Fruit fly (Drosophila melanogaster): ENCODE measurements around the gene CG5510.

CG5510 gene

DNA sequence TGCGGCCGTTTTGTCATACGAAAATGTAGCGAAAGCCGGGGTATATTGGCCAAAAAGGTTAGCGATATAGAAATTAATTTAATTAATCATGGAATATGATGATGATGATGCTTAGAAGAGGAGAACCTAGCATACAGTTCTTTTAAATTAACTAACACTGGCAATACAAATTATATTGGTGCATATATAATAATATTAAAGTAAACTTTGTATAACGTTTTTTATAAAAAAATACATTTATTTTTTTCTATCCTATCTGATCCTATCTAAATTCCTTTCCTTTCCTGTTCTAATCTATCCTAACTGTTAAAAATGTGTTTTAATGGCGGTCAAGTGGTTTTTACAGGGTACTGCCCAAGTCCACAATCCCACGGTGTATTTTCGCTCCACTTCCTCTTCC is 36.6 kb upstream of the CG5510 start (continued):
- no peak for TF ChIP-seq CG10669 (GFP tag; optimal IDR thresholded peaks at IDR 0.05)
- no peak for TF ChIP-seq CG3032 (tag; optimal IDR thresholded peaks at IDR 0.05)
- TF ChIP-seq CG11294 (GFP tag; IDR thresholded peaks at IDR 0.05): no peak
- TF ChIP-seq Sox15 (GFP tag; optimal IDR thresholded peaks at IDR 0.05): peak; percentile 31
- no peak for TF ChIP-seq spab (GFP tag; optimal IDR thresholded peaks at IDR 0.05)
- TF ChIP-seq Eip93F (GFP tag; optimal IDR thresholded peaks at IDR 0.05): no peak
- TF ChIP-seq Eip78C (GFP tag): peak; percentile 73
- no peak for TF ChIP-seq CG6163 (GFP tag; IDR thresholded peaks at IDR 0.05)

DNA sequence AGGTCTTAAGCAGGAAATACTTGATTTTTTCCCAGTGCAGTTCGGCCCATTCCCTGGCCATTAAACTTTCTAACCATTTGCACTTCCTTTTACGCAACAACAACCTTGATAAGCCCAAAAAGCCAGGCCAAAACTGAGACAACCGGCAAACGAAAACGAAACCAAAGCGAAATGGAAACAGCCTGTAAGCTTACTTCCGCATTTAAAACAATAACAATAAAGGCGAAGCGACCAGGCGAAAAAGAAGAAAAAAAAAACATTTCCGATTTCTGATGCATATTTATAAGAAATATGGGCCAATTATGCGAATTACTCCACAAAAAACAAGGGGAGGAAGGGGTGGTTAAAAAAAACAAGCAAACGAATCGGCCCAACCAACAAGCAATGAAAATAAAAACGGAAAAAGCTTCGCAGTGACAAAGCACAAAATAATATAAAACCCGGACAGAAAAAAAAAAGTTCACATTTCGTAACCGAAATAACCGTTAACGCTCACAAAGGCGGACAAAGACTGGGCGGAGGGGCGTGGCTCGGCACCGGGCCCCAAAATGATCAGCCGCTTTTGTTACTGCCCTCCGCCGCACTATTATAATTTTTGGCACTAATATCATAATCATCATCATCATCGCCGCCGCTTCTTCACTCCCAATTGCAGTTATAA is 36.0 kb upstream of the CG5510 start:
- no peak for TF ChIP-seq Hr38 (GFP tag; optimal IDR thresholded peaks at IDR 0.05)
- peak; percentile 15 for TF ChIP-seq CG6854 (GFP tag; optimal IDR thresholded peaks at IDR 0.05)
- no peak for TF ChIP-seq cyc (GFP tag; optimal IDR thresholded peaks at IDR 0.05)
- no peak for TF ChIP-seq topi (GFP tag; optimal IDR thresholded peaks at IDR 0.05)
- TF ChIP-seq Blimp-1 (GFP tag; optimal IDR thresholded peaks at IDR 0.05): peak; percentile 80
- TF ChIP-seq CG6276 (GFP tag; optimal IDR thresholded peaks at IDR 0.05): no peak
- TF ChIP-seq vri (GFP tag; optimal IDR thresholded peaks at IDR 0.05): peak; percentile 6
- TF ChIP-seq achi (GFP tag; optimal IDR thresholded peaks at IDR 0.05): no peak

DNA sequence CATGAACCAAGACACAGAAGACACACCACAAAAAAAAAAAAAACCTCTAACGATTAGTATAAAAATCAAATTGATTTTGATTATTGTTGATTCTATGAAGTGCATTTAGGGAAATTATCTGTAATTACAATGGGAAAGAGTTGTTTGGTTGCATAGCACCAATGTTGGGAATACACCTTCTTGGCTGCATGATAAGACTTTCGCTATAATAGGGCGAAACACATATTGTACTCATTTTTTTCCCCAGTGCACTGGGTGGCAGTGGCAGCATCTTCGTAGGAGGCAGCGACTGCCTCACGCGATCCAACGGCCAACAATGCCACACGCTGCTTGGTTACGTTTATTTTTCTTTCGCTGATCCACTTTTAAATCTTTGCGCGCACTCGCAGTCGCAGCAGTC is 34.7 kb upstream of the CG5510 start:
- TF ChIP-seq Blimp-1 (GFP tag; optimal IDR thresholded peaks at IDR 0.05): no peak
- TF ChIP-seq CG11902 (GFP tag; optimal IDR thresholded peaks at IDR 0.05): no peak
- peak; percentile 11 for TF ChIP-seq acj6 (GFP tag; optimal IDR thresholded peaks at IDR 0.05)
- TF ChIP-seq Lpt (GFP tag; optimal IDR thresholded peaks at IDR 0.05): peak; percentile 28
- no peak for TF ChIP-seq Met (GFP tag; optimal IDR thresholded peaks at IDR 0.05)
- TF ChIP-seq CG7368 (GFP tag; optimal IDR thresholded peaks at IDR 0.05): no peak
- peak; percentile 22; the same call in 1 of the 3 replicates for TF ChIP-seq eg (GFP tag; IDR thresholded peaks at IDR 0.05)
- TF ChIP-seq fkh (GFP tag; optimal IDR thresholded peaks at IDR 0.05): no peak
- no peak for TF ChIP-seq Ets21C (GFP tag; optimal IDR thresholded peaks at IDR 0.05)
- peak; percentile 40 for TF ChIP-seq pdm3 (GFP tag; optimal IDR thresholded peaks at IDR 0.05)
- TF ChIP-seq cyc (GFP tag; optimal IDR thresholded peaks at IDR 0.05): peak; percentile 16
- TF ChIP-seq CG6808 (GFP tag; optimal IDR thresholded peaks at IDR 0.05): no peak
- TF ChIP-seq CG32006 (GFP tag; optimal IDR thresholded peaks at IDR 0.05): peak; percentile 87
- peak; percentile 12 for TF ChIP-seq CG34406 (GFP tag; optimal IDR thresholded peaks at IDR 0.05)
- no peak for TF ChIP-seq Sox102F (GFP tag; optimal IDR thresholded peaks at IDR 0.05)
- TF ChIP-seq OdsH (GFP tag; optimal IDR thresholded peaks at IDR 0.05): peak; percentile 45
- no peak for TF ChIP-seq spab (GFP tag; optimal IDR thresholded peaks at IDR 0.05)
- no peak for TF ChIP-seq fd59A (GFP tag; optimal IDR thresholded peaks at IDR 0.05)
- no peak for TF ChIP-seq Smox (GFP tag; optimal IDR thresholded peaks at IDR 0.05)
- no peak for TF ChIP-seq esn (GFP tag; optimal IDR thresholded peaks at IDR 0.05)
- peak; percentile 66 for TF ChIP-seq dac (GFP tag; optimal IDR thresholded peaks at IDR 0.05)
- TF ChIP-seq lz (GFP tag; optimal IDR thresholded peaks at IDR 0.05): peak; percentile 5
- TF ChIP-seq salr (GFP tag; optimal IDR thresholded peaks at IDR 0.05): no peak
- no peak for TF ChIP-seq Hr38 (GFP tag; optimal IDR thresholded peaks at IDR 0.05)
- TF ChIP-seq CG3919 (GFP tag; optimal IDR thresholded peaks at IDR 0.05): peak; percentile 41
- TF ChIP-seq CG10631 (GFP tag; optimal IDR thresholded peaks at IDR 0.05): peak; percentile 26
- TF ChIP-seq CG11762 (GFP tag; optimal IDR thresholded peaks at IDR 0.05; ENCODE audit: insufficient read depth): no peak
- TF ChIP-seq Eip93F (GFP tag; optimal IDR thresholded peaks at IDR 0.05): no peak
- TF ChIP-seq Ets96B (tag; optimal IDR thresholded peaks at IDR 0.05): no peak
- no peak for TF ChIP-seq Sox15 (GFP tag; optimal IDR thresholded peaks at IDR 0.05)
- 0 out of 2 replicates have a peak, but pooled peaks have one; percentile 30 for TF ChIP-seq CG11294 (GFP tag; IDR thresholded peaks at IDR 0.05)
- TF ChIP-seq CG31627 (GFP tag; optimal IDR thresholded peaks at IDR 0.05): peak; percentile 22
- TF ChIP-seq CG4318 (GFP tag; optimal IDR thresholded peaks at IDR 0.05): peak; percentile 84
- no peak for TF ChIP-seq ss (GFP tag; optimal IDR thresholded peaks at IDR 0.05)
- TF ChIP-seq vri (GFP tag; optimal IDR thresholded peaks at IDR 0.05): no peak
- no peak for TF ChIP-seq CG6854 (GFP tag; optimal IDR thresholded peaks at IDR 0.05)
- TF ChIP-seq CG10669 (GFP tag; optimal IDR thresholded peaks at IDR 0.05): no peak
- TF ChIP-seq CG8632 (GFP tag; optimal IDR thresholded peaks at IDR 0.05): no peak
- peak; percentile 16 for TF ChIP-seq Eip75B (GFP tag; optimal IDR thresholded peaks at IDR 0.05)
- TF ChIP-seq svp (GFP tag): no peak
- TF ChIP-seq CG3032 (tag; optimal IDR thresholded peaks at IDR 0.05): peak; percentile 8
